Fruit fly (Drosophila melanogaster): ENCODE data around the gene Aldh7A1.

Gene Aldh7A1

dm6 chr3L:19230801-19231547, 37.7 kb downstream of the Aldh7A1 start (continued):
- no peak for TF ChIP-seq odd (GFP tag; optimal IDR thresholded peaks at IDR 0.05)
- no peak for TF ChIP-seq bigmax (GFP tag; optimal IDR thresholded peaks at IDR 0.05)
- TF ChIP-seq CG7786 (GFP tag; optimal IDR thresholded peaks at IDR 0.05): no peak
- TF ChIP-seq Camta (GFP tag; optimal IDR thresholded peaks at IDR 0.05): no peak
- no peak for TF ChIP-seq CG17359 (tag; optimal IDR thresholded peaks at IDR 0.05)
- TF ChIP-seq CG14860 (GFP tag; IDR thresholded peaks at IDR 0.05; ENCODE audit: partially characterized antibody): no peak
- TF ChIP-seq CG9609 (GFP tag; optimal IDR thresholded peaks at IDR 0.05): no peak
- TF ChIP-seq Lim3 (GFP tag; IDR thresholded peaks at IDR 0.05): no peak
- TF ChIP-seq trh (GFP tag; optimal IDR thresholded peaks at IDR 0.05): no peak
- no peak for TF ChIP-seq CG10147 (GFP tag; optimal IDR thresholded peaks at IDR 0.05)
- 0 out of 3 replicates have a peak, but pooled peaks have one; percentile 9 for TF ChIP-seq CG11695 (GFP tag; IDR thresholded peaks at IDR 0.05)
- TF ChIP-seq pfk (GFP tag; optimal IDR thresholded peaks at IDR 0.05): no peak
- no peak for TF ChIP-seq Eip74EF (GFP tag; optimal IDR thresholded peaks at IDR 0.05)
- TF ChIP-seq CG3847 (GFP tag; IDR thresholded peaks at IDR 0.05): no peak
- TF ChIP-seq kni (GFP tag; optimal IDR thresholded peaks at IDR 0.05): no peak
- no peak for TF ChIP-seq CG42726 (GFP tag; IDR thresholded peaks at IDR 0.05; ENCODE audit: partially characterized antibody)
- TF ChIP-seq Tbp (GFP tag; optimal IDR thresholded peaks at IDR 0.05): no peak
- no peak for TF ChIP-seq fu2 (GFP tag; optimal IDR thresholded peaks at IDR 0.05)
- TF ChIP-seq gsb-n (tag; optimal IDR thresholded peaks at IDR 0.05): no peak
- no peak for TF ChIP-seq lilli (GFP tag; optimal IDR thresholded peaks at IDR 0.05)
- TF ChIP-seq zfh1 (GFP tag; IDR thresholded peaks at IDR 0.05): no peak
- no peak for TF ChIP-seq fd3F (GFP tag; optimal IDR thresholded peaks at IDR 0.05)
- TF ChIP-seq nerfin-1 (tag; optimal IDR thresholded peaks at IDR 0.05): peak; percentile 99
- peak; percentile 18 for TF ChIP-seq Oli (tag; optimal IDR thresholded peaks at IDR 0.05)
- no peak for TF ChIP-seq mirr (GFP tag; optimal IDR thresholded peaks at IDR 0.05)
- TF ChIP-seq CG3838 (GFP tag; optimal IDR thresholded peaks at IDR 0.05): no peak
- TF ChIP-seq Hmr (GFP tag; optimal IDR thresholded peaks at IDR 0.05): peak; percentile 59
- TF ChIP-seq CG6854 (GFP tag; optimal IDR thresholded peaks at IDR 0.05): no peak
- no peak for TF ChIP-seq Mes4 (GFP tag; optimal IDR thresholded peaks at IDR 0.05)
- no peak for TF ChIP-seq stwl (tag; optimal IDR thresholded peaks at IDR 0.05)
- peak; percentile 63 for TF ChIP-seq dmrt99B (tag; optimal IDR thresholded peaks at IDR 0.05)
- TF ChIP-seq Rx (GFP tag; IDR thresholded peaks at IDR 0.05): no peak
- no peak for TF ChIP-seq klu (GFP tag; IDR thresholded peaks at IDR 0.05)
- TF ChIP-seq CG5953 (GFP tag; IDR thresholded peaks at IDR 0.05): no peak
- no peak for TF ChIP-seq CG14667 (GFP tag; IDR thresholded peaks at IDR 0.05)
- no peak for TF ChIP-seq CG2875 (GFP tag; optimal IDR thresholded peaks at IDR 0.05)
- no peak for TF ChIP-seq CkIIα-i1 (GFP tag; IDR thresholded peaks at IDR 0.05)
- no peak for TF ChIP-seq NFAT (GFP tag; IDR thresholded peaks at IDR 0.05)
- TF ChIP-seq CG8924 (tag; optimal IDR thresholded peaks at IDR 0.05): peak; percentile 32
- no peak for TF ChIP-seq CTCF (GFP tag; optimal IDR thresholded peaks at IDR 0.05)
- no peak for TF ChIP-seq CG10274 (GFP tag; optimal IDR thresholded peaks at IDR 0.05)
- no peak for TF ChIP-seq CG32767 (GFP tag; IDR thresholded peaks at IDR 0.05)
- peak; percentile 45; the same call in 1 of the 3 replicates for TF ChIP-seq tgo (GFP tag; IDR thresholded peaks at IDR 0.05)
- no peak for TF ChIP-seq CG12942 (GFP tag; optimal IDR thresholded peaks at IDR 0.05)
- TF ChIP-seq gt (GFP tag; IDR thresholded peaks at IDR 0.05): no peak
- TF ChIP-seq CG8478 (optimal IDR thresholded peaks at IDR 0.05): no peak
- no peak for TF ChIP-seq luna (GFP tag; optimal IDR thresholded peaks at IDR 0.05)
- no peak for TF ChIP-seq zen2 (GFP tag; IDR thresholded peaks at IDR 0.05; ENCODE audit: partially characterized antibody)
- peak; percentile 62 for TF ChIP-seq bbx (GFP tag; IDR thresholded peaks at IDR 0.05; ENCODE audit: partially characterized antibody)
- TF ChIP-seq CG15073 (GFP tag; optimal IDR thresholded peaks at IDR 0.05): no peak
- TF ChIP-seq gem (tag; optimal IDR thresholded peaks at IDR 0.05): peak; percentile 71

Measured in whole organism, embryonic.